Worm (Caenorhabditis elegans) whole organism, mixed stage, embryonic: ENCODE data around the gene sru-29.

Experiments
- nhr-12 ChIP-seq: fragments of 150-350 bp; optimal IDR thresholded peaks from 2 replicates; lab custom pipeline; 2014; ENCODE audit warnings: missing biosample characterization, missing genetic modification characterization
- unc-39 ChIP-seq: fragments of 150-350 bp; optimal IDR thresholded peaks from 2 replicates; lab custom pipeline; 2014; ENCODE audit warnings: missing biosample characterization, missing genetic modification characterization

- no peak for TF ChIP-seq nhr-12 (tag; lab: Kevin White, UChicago)
- no peak for TF ChIP-seq unc-39 (tag; lab: Kevin White, UChicago)
Observed at ce11 chrV:9811154-9811553, at the start of gene sru-29.
